Worm (Caenorhabditis elegans): ENCODE data around the gene fut-4.

Gene fut-4

DNA sequence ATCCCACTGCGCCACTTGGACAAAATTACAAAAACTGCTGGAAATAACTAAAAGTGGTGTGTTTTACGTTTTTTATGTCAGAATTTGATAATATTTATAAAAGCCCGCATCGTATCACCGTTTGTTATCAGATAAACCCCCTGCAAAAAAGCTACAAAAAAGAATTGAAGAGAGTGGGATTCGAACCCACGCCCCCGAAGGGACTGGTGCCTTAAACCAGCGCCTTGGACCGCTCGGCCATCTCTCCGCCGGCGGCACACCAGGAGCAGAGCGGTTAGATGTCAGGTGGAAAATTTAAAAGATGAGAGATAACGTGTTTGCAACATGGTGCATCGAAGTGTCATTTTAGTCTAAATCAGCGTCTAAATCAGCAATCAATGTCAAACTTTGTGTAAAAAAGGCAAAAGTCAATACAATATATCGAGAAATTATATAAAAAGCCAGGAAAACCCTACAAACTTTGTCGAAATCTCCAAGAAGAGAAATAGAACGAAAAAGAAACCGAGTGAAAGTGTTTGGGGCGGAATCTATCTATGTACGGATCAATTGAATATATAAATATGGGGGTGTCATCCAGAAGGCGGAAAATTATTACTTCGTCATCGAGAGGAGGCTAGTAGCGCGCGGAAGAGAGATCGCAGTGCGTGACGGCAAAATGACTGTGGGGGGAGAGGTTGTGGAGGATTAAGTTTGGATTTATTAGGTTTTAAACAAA is 39.2 kb upstream of the fut-4 start (continued):
- TF ChIP-seq rnt-1 (tag; optimal IDR thresholded peaks at IDR 0.05) = peak; percentile 51
- peak in 1 of 2 experiments; percentile 30 for TF ChIP-seq lin-35 (GFP tag; optimal IDR thresholded peaks at IDR 0.05)
- TF ChIP-seq blmp-1 (tag; optimal IDR thresholded peaks at IDR 0.05) = peak; percentile 89
- no peak for TF ChIP-seq unc-98 (GFP tag; IDR thresholded peaks at IDR 0.05)
- TF ChIP-seq unc-86 (tag; optimal IDR thresholded peaks at IDR 0.05) = no peak
- TF ChIP-seq lin-14 (GFP tag; optimal IDR thresholded peaks at IDR 0.05) = peak; percentile 9
- TF ChIP-seq nhr-71 (tag; optimal IDR thresholded peaks at IDR 0.05) = no peak
- no peak for TF ChIP-seq nhr-12 (tag; optimal IDR thresholded peaks at IDR 0.05)
- TF ChIP-seq nhr-11 (tag; optimal IDR thresholded peaks at IDR 0.05) = no peak
- TF ChIP-seq efl-1 (optimal IDR thresholded peaks at IDR 0.05) = no peak
- peak in 1 of 2 experiments; percentile 86 for TF ChIP-seq efl-1 (GFP tag; optimal IDR thresholded peaks at IDR 0.05 in 1 of 2)

DNA sequence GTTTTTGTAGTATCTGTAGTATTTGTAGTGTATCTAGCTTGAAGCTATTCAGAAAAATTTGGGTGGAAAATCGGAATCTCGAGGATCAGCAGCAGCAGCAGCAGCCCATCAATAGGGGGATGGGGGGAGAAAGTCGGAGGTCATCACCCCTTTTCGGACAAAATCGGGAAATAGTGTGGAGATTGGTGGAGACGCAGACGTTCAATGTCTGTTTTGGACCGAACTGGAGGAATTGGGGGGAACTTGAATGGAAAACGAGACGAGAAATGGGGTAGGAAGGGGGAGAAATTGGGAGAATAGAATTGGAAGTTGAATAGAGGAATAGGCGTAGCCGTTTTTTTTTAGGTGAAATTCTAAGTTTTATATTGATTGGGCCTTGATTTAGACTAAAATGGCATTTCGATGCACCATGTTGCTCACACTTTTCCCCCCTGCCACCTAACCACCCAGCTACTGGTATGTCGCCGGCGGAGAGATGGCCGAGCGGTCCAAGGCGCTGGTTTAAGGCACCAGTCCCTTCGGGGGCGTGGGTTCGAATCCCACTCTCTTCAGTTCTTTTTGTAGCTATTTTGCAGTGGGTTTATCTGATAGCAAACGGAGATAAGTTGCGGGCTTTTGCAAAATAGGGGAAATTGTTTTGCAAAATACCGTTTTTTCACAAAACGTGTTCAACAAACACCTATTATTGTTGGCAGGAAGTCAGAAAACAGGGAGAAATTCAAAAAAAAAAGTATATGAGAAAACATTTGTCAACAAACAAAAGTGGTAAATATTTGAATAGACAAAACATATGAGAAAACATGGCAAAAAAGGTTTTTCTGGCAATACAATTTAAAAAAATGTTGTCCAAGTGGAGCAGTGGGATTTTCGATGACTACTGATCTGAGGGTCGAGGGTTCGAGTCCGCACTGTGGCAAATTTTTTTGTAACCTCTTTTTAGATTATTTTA is 37.8 kb upstream of the fut-4 start:
- peak in 1 of 2 experiments; percentile 9 for TF ChIP-seq lsy-2 (tag; optimal IDR thresholded peaks at IDR 0.05)
- TF ChIP-seq pqm-1 (tag; optimal IDR thresholded peaks at IDR 0.05) = no peak
- peak; percentile 72 for TF ChIP-seq nhr-85 (tag)
- no peak for TF ChIP-seq sptf-1 (tag; optimal IDR thresholded peaks at IDR 0.05)
- no peak for TF ChIP-seq unc-62 (GFP tag; optimal IDR thresholded peaks at IDR 0.05)
- TF ChIP-seq unc-130 (tag; optimal IDR thresholded peaks at IDR 0.05) = no peak
- no peak for TF ChIP-seq ztf-4 (tag; optimal IDR thresholded peaks at IDR 0.05)
- TF ChIP-seq blmp-1 (tag; optimal IDR thresholded peaks at IDR 0.05) = peak; percentile 92
- TF ChIP-seq snpc-4 (tag; optimal IDR thresholded peaks at IDR 0.05) = no peak
- no peak for TF ChIP-seq nhr-71 (tag; optimal IDR thresholded peaks at IDR 0.05)
- peak; percentile 17 for TF ChIP-seq lin-14 (GFP tag; optimal IDR thresholded peaks at IDR 0.05)
- TF ChIP-seq unc-98 (GFP tag; IDR thresholded peaks at IDR 0.05) = no peak
- TF ChIP-seq alr-1 (tag; optimal IDR thresholded peaks at IDR 0.05; ENCODE audit: borderline replicate concordance) = no peak
- TF ChIP-seq nhr-19 (GFP tag; conservative IDR thresholded peaks at IDR 0.05) = 0 out of 2 replicates have a peak, but pooled peaks have one; percentile 6
- no peak for TF ChIP-seq nhr-90 (tag; optimal IDR thresholded peaks at IDR 0.05; ENCODE audit: poor library complexity)
- TF ChIP-seq efl-1 (optimal IDR thresholded peaks at IDR 0.05) = no peak
- TF ChIP-seq efl-1 (GFP tag; optimal IDR thresholded peaks at IDR 0.05 in 1 of 2) = peak in 1 of 2 experiments; percentile 92

DNA sequence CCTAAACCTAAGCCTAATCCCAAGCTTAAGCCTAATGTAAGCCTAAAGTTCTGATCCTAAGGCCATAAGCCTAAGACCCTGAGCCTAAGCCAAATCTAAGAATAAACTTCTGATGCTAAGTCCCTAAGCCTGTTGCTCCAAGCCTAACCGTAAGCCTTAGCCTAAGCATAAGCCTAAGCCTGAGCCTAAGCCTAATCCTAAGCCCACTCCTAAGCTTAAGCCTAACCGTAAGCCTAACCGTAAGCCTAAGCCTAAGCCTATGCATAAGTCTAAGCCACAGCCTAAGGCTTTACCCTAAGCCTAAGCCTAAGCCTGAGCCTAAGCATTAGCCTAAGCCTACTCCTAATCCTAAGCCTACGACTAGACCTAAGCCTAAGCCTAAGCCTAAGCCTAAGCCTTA is 37.0 kb upstream of the fut-4 start:
- TF ChIP-seq unc-130 (tag; optimal IDR thresholded peaks at IDR 0.05) = no peak

DNA sequence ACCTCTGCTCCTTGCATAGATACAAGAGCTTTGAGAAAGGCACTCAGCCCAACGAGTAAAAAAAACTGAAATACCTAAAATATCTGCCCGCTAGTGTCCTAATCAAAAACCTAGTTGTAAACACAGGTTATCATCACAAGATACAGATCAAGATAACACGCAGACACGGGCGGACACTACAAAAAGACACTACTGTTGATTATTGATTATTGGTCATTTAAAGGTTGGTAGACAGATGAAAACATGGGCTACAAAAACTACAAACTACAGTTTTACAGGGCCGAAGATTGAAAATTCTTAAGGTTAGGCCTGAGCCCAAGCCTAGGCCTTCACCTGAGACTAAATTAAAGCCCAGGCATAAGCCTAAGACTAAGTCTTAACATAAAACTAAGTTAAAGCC is 36.5 kb upstream of the fut-4 start:
- TF ChIP-seq blmp-1 (tag; optimal IDR thresholded peaks at IDR 0.05) = peak; percentile 5
- peak in 1 of 6 experiments; percentile 48 for TF ChIP-seq elt-3 (tag; optimal IDR thresholded peaks at IDR 0.05)
- peak; percentile 74 for TF ChIP-seq nhr-85 (tag)
- no peak for TF ChIP-seq aly-2 (tag; optimal IDR thresholded peaks at IDR 0.05)
- no peak for TF ChIP-seq F16B12.6 (tag; optimal IDR thresholded peaks at IDR 0.05)
- peak in 1 of 2 experiments; percentile 24 for TF ChIP-seq lin-35 (GFP tag; optimal IDR thresholded peaks at IDR 0.05)
- peak; percentile 0 for TF ChIP-seq snu-23 (GFP tag; optimal IDR thresholded peaks at IDR 0.05)
- peak; percentile 26 for TF ChIP-seq nhr-20 (tag; optimal IDR thresholded peaks at IDR 0.05)

DNA sequence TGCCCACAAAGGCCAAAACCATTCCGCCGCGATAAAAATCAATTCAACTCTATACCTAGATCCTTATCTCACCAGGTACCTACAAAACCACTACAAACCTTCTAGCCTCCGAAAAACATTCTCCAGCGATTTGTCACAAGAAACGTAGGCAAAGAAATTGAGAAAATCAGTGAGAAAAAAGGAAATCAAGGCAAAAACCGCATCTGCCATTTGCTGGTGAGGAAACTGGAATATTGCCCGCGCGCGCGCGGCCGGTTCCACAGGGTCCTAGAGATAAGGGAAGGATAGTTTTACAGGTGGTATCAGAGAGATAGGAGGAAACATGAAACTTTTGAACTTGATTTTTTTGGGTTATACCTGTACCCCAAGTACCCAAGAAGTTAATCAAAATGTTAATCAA is 35.2 kb upstream of the fut-4 start:
- no peak for TF ChIP-seq lin-39 (tag; optimal IDR thresholded peaks at IDR 0.05)
- TF ChIP-seq elt-2 (tag; optimal IDR thresholded peaks at IDR 0.05) = no peak
- no peak for TF ChIP-seq nhr-84 (tag; optimal IDR thresholded peaks at IDR 0.05)
- TF ChIP-seq blmp-1 (tag; optimal IDR thresholded peaks at IDR 0.05) = peak; percentile 79
- no peak for TF ChIP-seq mep-1 (tag; optimal IDR thresholded peaks at IDR 0.05)
- no peak for TF ChIP-seq F16B12.6 (tag; optimal IDR thresholded peaks at IDR 0.05)
- TF ChIP-seq nhr-77 (tag; optimal IDR thresholded peaks at IDR 0.05) = no peak
- no peak for TF ChIP-seq fos-1 (tag; optimal IDR thresholded peaks at IDR 0.05)
- TF ChIP-seq efl-1 (optimal IDR thresholded peaks at IDR 0.05) = no peak
- peak in 1 of 2 experiments; percentile 66 for TF ChIP-seq efl-1 (GFP tag; optimal IDR thresholded peaks at IDR 0.05 in 1 of 2)
- no peak for TF ChIP-seq pax-3 (tag; optimal IDR thresholded peaks at IDR 0.05)
- TF ChIP-seq Y116A8C.19 (tag; optimal IDR thresholded peaks at IDR 0.05; ENCODE audit: borderline replicate concordance) = no peak
- TF ChIP-seq zip-4 (GFP tag; optimal IDR thresholded peaks at IDR 0.05) = no peak
- no peak for TF ChIP-seq zag-1 (tag; optimal IDR thresholded peaks at IDR 0.05)
- TF ChIP-seq snu-23 (GFP tag; optimal IDR thresholded peaks at IDR 0.05) = peak; percentile 7
- no peak for TF ChIP-seq mef-2 (tag; optimal IDR thresholded peaks at IDR 0.05)
- TF ChIP-seq ceh-90 (tag; optimal IDR thresholded peaks at IDR 0.05) = no peak
- no peak for TF ChIP-seq ceh-82 (tag; optimal IDR thresholded peaks at IDR 0.05)
- no peak for TF ChIP-seq pqm-1 (tag; optimal IDR thresholded peaks at IDR 0.05)
- no peak for TF ChIP-seq nhr-76 (tag; optimal IDR thresholded peaks at IDR 0.05)
- no peak for TF ChIP-seq ets-5 (GFP tag; IDR thresholded peaks at IDR 0.05)
